Worm (Caenorhabditis elegans): ENCODE results near the gene C27D9.1.

C27D9.1 gene

ce11 chrII:4791272-4791671 lies 38.1 kb downstream of the C27D9.1 start, which contains the start of gene F26G1.1 (continued):
- TF ChIP-seq elt-2 (tag; optimal IDR thresholded peaks at IDR 0.05) (peak; percentile 45), ztf-11 (tag; optimal IDR thresholded peaks at IDR 0.05) (no peak), egl-27 (tag; optimal IDR thresholded peaks at IDR 0.05) (no peak), daf-12 (tag; optimal IDR thresholded peaks at IDR 0.05) (no peak), egl-5 (tag; optimal IDR thresholded peaks at IDR 0.05) (no peak), elt-3 (tag; optimal IDR thresholded peaks at IDR 0.05) (no peak), ceh-9 (tag; optimal IDR thresholded peaks at IDR 0.05) (no peak), unc-62 (GFP tag; optimal IDR thresholded peaks at IDR 0.05) (no peak), pha-4 (tag; optimal IDR thresholded peaks at IDR 0.05) (peak; percentile 51), fos-1 (tag; optimal IDR thresholded peaks at IDR 0.05) (no peak), mdl-1 (tag; optimal IDR thresholded peaks at IDR 0.05) (no peak), R02D3.7 (tag; optimal IDR thresholded peaks at IDR 0.05) (no peak), unc-39 (tag; optimal IDR thresholded peaks at IDR 0.05) (no peak), nhr-11 (tag; optimal IDR thresholded peaks at IDR 0.05) (no peak), nhr-77 (tag; optimal IDR thresholded peaks at IDR 0.05) (no peak), lsy-12 (tag; optimal IDR thresholded peaks at IDR 0.05) (peak; percentile 59), snpc-4 (tag; optimal IDR thresholded peaks at IDR 0.05) (no peak), ztf-4 (tag; optimal IDR thresholded peaks at IDR 0.05) (no peak), nhr-67 (tag; optimal IDR thresholded peaks at IDR 0.05) (no peak), fkh-2 (tag; optimal IDR thresholded peaks at IDR 0.05) (no peak), pqm-1 (tag; optimal IDR thresholded peaks at IDR 0.05) (no peak)

DNA sequence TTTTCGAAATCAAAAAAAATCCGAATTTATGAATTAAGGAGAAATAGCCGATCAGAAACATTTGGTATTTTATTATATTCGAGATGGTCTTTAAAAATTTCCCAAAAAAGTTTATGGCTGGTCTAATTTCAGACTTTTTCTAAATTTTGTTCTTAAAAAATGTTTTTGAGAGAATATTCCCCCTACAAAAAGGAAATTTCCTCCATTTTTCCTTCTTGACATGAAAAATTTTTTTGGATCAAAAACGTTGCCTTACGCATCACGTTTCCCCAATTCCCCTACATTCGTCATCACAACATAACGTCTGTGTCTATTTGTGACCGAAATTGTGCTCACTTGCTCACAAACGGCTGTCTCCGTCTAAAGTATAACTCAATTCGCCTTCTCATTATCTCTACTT lies 40.1 kb downstream of the C27D9.1 start:
- TF ChIP-seq lin-39 (tag; optimal IDR thresholded peaks at IDR 0.05) = no peak
- no peak for TF ChIP-seq pqm-1 (tag; optimal IDR thresholded peaks at IDR 0.05)
- TF ChIP-seq nhr-11 (tag; optimal IDR thresholded peaks at IDR 0.05) = no peak
- TF ChIP-seq nhr-12 (tag; optimal IDR thresholded peaks at IDR 0.05) = no peak
- no peak for TF ChIP-seq ceh-9 (tag; optimal IDR thresholded peaks at IDR 0.05)
- no peak for TF ChIP-seq ceh-82 (tag; optimal IDR thresholded peaks at IDR 0.05)
- TF ChIP-seq unc-62 (GFP tag; optimal IDR thresholded peaks at IDR 0.05) = no peak
- TF ChIP-seq fkh-10 (GFP tag; optimal IDR thresholded peaks at IDR 0.05) = no peak
- no peak for TF ChIP-seq ZK546.5 (tag; optimal IDR thresholded peaks at IDR 0.05)

ce11 chrII:4795461-4795860 lies 42.2 kb downstream of the C27D9.1 start, which contains the start of gene C33F10.4:
C33F10.4 (plus strand) TSS chrII:4795761.
- TF ChIP-seq nhr-23 (tag; optimal IDR thresholded peaks at IDR 0.05) (no peak), skn-1 (tag; optimal IDR thresholded peaks at IDR 0.05) (no peak), R02D3.7 (tag; optimal IDR thresholded peaks at IDR 0.05) (no peak), zag-1 (tag; optimal IDR thresholded peaks at IDR 0.05) (no peak), aly-2 (tag; optimal IDR thresholded peaks at IDR 0.05) (no peak), ZK546.5 (tag; optimal IDR thresholded peaks at IDR 0.05) (no peak), daf-12 (tag; optimal IDR thresholded peaks at IDR 0.05) (no peak), unc-62 (GFP tag; optimal IDR thresholded peaks at IDR 0.05) (no peak), pqm-1 (tag; optimal IDR thresholded peaks at IDR 0.05) (no peak), nhr-12 (tag; optimal IDR thresholded peaks at IDR 0.05) (no peak), snpc-4 (tag; optimal IDR thresholded peaks at IDR 0.05) (no peak), nfya-1 (tag; optimal IDR thresholded peaks at IDR 0.05; ENCODE audit: insufficient read depth) (no peak), egl-5 (tag; optimal IDR thresholded peaks at IDR 0.05) (no peak), nhr-43 (tag; optimal IDR thresholded peaks at IDR 0.05; ENCODE audit: poor library complexity, severe bottlenecking) (no peak), nhr-76 (tag; optimal IDR thresholded peaks at IDR 0.05) (no peak), sea-2 (GFP tag; optimal IDR thresholded peaks at IDR 0.05) (no peak), nhr-77 (tag; optimal IDR thresholded peaks at IDR 0.05) (no peak)

DNA sequence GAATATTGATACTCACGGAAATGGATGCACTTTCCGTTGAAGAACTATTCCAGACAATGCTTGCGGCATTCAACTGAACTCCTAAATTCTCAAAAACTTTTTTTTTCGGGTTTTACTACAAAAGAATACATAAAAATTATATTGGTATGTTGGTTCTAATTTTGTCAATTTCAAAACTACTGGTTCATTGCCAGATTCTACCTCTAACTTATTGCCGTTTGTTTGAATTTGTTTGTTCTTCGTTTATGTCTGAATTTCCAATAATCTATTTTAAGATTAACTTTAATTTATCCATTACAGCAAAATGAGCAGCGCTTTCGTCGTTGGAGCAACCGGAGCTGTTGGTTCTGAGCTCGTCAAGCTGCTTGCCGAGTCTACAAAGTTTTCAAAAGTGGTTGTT lies 43.9 kb downstream of the C27D9.1 start, which contains the start of gene C33F10.14:
Gene C33F10.14 (plus strand): TSS at position 301 of the 400 bp plus-strand sequence.
- TF ChIP-seq egl-5 (tag; optimal IDR thresholded peaks at IDR 0.05) (no peak), fkh-10 (GFP tag; optimal IDR thresholded peaks at IDR 0.05) (no peak), ztf-11 (tag; optimal IDR thresholded peaks at IDR 0.05) (no peak), ceh-9 (tag; optimal IDR thresholded peaks at IDR 0.05) (no peak), sea-2 (GFP tag; optimal IDR thresholded peaks at IDR 0.05) (no peak)

- TF ChIP-seq nhr-237 (tag; optimal IDR thresholded peaks at IDR 0.05) (no peak), egl-27 (tag; optimal IDR thresholded peaks at IDR 0.05) (no peak), elt-3 (tag; optimal IDR thresholded peaks at IDR 0.05) (no peak), jun-1 (tag; optimal IDR thresholded peaks at IDR 0.05) (no peak), fkh-10 (GFP tag; optimal IDR thresholded peaks at IDR 0.05) (no peak), nhr-77 (tag; optimal IDR thresholded peaks at IDR 0.05) (no peak), lin-15B (tag; optimal IDR thresholded peaks at IDR 0.05) (no peak), ceh-9 (tag; optimal IDR thresholded peaks at IDR 0.05) (no peak), mdl-1 (tag; optimal IDR thresholded peaks at IDR 0.05) (no peak), ama-1 (optimal IDR thresholded peaks at IDR 0.05) (no peak), hmg-11 (tag; optimal IDR thresholded peaks at IDR 0.05) (no peak), pqm-1 (tag; optimal IDR thresholded peaks at IDR 0.05) (no peak), eor-1 (tag; optimal IDR thresholded peaks at IDR 0.05) (no peak), nhr-28 (tag; optimal IDR thresholded peaks at IDR 0.05) (no peak), nhr-67 (tag; optimal IDR thresholded peaks at IDR 0.05) (no peak), fkh-2 (tag; optimal IDR thresholded peaks at IDR 0.05) (no peak), nhr-25 (tag; optimal IDR thresholded peaks at IDR 0.05) (no peak), ceh-28 (tag; optimal IDR thresholded peaks at IDR 0.05) (no peak)
These were observed 47.3 kb downstream of the C27D9.1 start for ce11 chrII:4800524-4800923.
